Worm (Caenorhabditis elegans) whole organism, L3 larva: Measurements from ENCODE around the gene cyk-1.

ENCODE experiments used
- R02D3.7 ChIP-seq: fragments of 150-350 bp; optimal IDR thresholded peaks from 2 replicates; lab custom pipeline; 2014; ENCODE audit warnings: missing biosample characterization, missing genetic modification characterization
- ZK546.5 ChIP-seq: sonication (generic microtip); optimal IDR thresholded peaks from 2 replicates; lab custom pipeline; 2017; ENCODE audit warnings: missing biosample characterization, missing genetic modification characterization
- ama-1 ChIP-seq: fragments of 150-350 bp; optimal IDR thresholded peaks from 2 replicates; lab custom pipeline; 2018
- ceh-28 ChIP-seq: fragments of 150-350 bp; optimal IDR thresholded peaks from 2 replicates; lab custom pipeline; 2014; ENCODE audit warnings: missing biosample characterization, missing genetic modification reagents, missing genetic modification characterization
- ceh-82 ChIP-seq: fragments of 150-350 bp; optimal IDR thresholded peaks from 2 replicates; lab custom pipeline; 2014; ENCODE audit warnings: missing biosample characterization, missing genetic modification characterization
- ceh-9 ChIP-seq: sonication (generic microtip); optimal IDR thresholded peaks from 2 replicates; lab custom pipeline; 2018; ENCODE audit warnings: missing biosample characterization, missing genetic modification characterization
- egl-27 ChIP-seq: sonication (generic microtip); optimal IDR thresholded peaks from 4 replicates; lab custom pipeline; 2017; ENCODE audit warnings: missing biosample characterization, missing genetic modification reagents, missing genetic modification characterization
- egl-5 ChIP-seq: fragments of 150-350 bp; optimal IDR thresholded peaks from 2 replicates; lab custom pipeline; 2017; ENCODE audit warnings: missing biosample characterization, missing genetic modification reagents, missing genetic modification characterization, inconsistent platforms
- elt-1 ChIP-seq: fragments of 150-350 bp; optimal IDR thresholded peaks from 2 replicates; lab custom pipeline; 2014; ENCODE audit warnings: missing biosample characterization, missing genetic modification characterization
- elt-2 ChIP-seq: sonication (generic microtip); optimal IDR thresholded peaks from 2 replicates; lab custom pipeline; 2016; ENCODE audit warnings: missing genetic modification reagents, mild to moderate bottlenecking, missing genetic modification characterization, missing compliant biosample characterization
- elt-3 ChIP-seq, 3 experiments: fragments of 150-350 bp in 1 of 3; sonication (generic microtip) in 2 of 3; optimal IDR thresholded peaks; 2 replicates in 2 of 3; 4 replicates in 1 of 3; lab custom pipeline; 2014 to 2017; ENCODE audit warnings: missing biosample characterization in 3 of 3, missing genetic modification characterization in 3 of 3
- eor-1 ChIP-seq, 2 experiments: fragments of 150-350 bp; optimal IDR thresholded peaks; 2 replicates each; lab custom pipeline; 2014 to 2018; ENCODE audit warnings: missing biosample characterization in 2 of 2, missing genetic modification characterization in 2 of 2
- fkh-2 ChIP-seq: fragments of 150-350 bp; optimal IDR thresholded peaks from 2 replicates; lab custom pipeline; 2014; ENCODE audit warnings: missing biosample characterization, missing genetic modification reagents, missing genetic modification characterization
- fos-1 ChIP-seq: fragments of 150-350 bp; optimal IDR thresholded peaks from 2 replicates; lab custom pipeline; 2014; ENCODE audit warnings: missing biosample characterization, missing genetic modification characterization
- hmg-11 ChIP-seq: sonication (generic microtip); optimal IDR thresholded peaks from 2 replicates; lab custom pipeline; 2016; ENCODE audit warnings: missing genetic modification characterization, missing compliant biosample characterization
- jun-1 ChIP-seq: fragments of 150-350 bp; optimal IDR thresholded peaks from 2 replicates; lab custom pipeline; 2014; ENCODE audit warnings: missing biosample characterization, missing genetic modification reagents, missing genetic modification characterization
- lin-15B ChIP-seq: fragments of 150-350 bp; optimal IDR thresholded peaks from 2 replicates; lab custom pipeline; 2014; ENCODE audit warnings: missing biosample characterization, missing genetic modification characterization
- lin-39 ChIP-seq: fragments of 150-350 bp; optimal IDR thresholded peaks from 2 replicates; lab custom pipeline; 2018; ENCODE audit warnings: missing biosample characterization, missing genetic modification reagents, missing genetic modification characterization
- lsy-12 ChIP-seq: sonication (generic microtip); optimal IDR thresholded peaks from 2 replicates; lab custom pipeline; 2016; ENCODE audit warnings: mild to moderate bottlenecking, missing genetic modification characterization, missing compliant biosample characterization
- mml-1 ChIP-seq: fragments of 150-350 bp; sonication (generic microtip); optimal IDR thresholded peaks from 3 replicates; lab custom pipeline; 2014; ENCODE audit warnings: missing biosample characterization, missing genetic modification characterization
- nfya-1 ChIP-seq: sonication (generic microtip); optimal IDR thresholded peaks from 2 replicates; lab custom pipeline; 2017; ENCODE audit warnings: missing genetic modification characterization, mild to moderate bottlenecking, missing compliant biosample characterization, antibody characterized with exemption, moderate library complexity; ENCODE audit not compliant: insufficient read depth
- nhr-11 ChIP-seq: fragments of 150-350 bp; optimal IDR thresholded peaks from 2 replicates; lab custom pipeline; 2014; ENCODE audit warnings: missing biosample characterization, missing genetic modification characterization
- nhr-12 ChIP-seq: fragments of 150-350 bp; optimal IDR thresholded peaks from 2 replicates; lab custom pipeline; 2014; ENCODE audit warnings: missing biosample characterization, missing genetic modification characterization
- nhr-23 ChIP-seq: fragments of 150-350 bp; optimal IDR thresholded peaks from 2 replicates; lab custom pipeline; 2014; ENCODE audit warnings: missing biosample characterization, missing genetic modification reagents, missing genetic modification characterization
- nhr-237 ChIP-seq: fragments of 150-350 bp; optimal IDR thresholded peaks from 2 replicates; lab custom pipeline; 2014; ENCODE audit warnings: missing biosample characterization, missing genetic modification characterization
- nhr-25 ChIP-seq: sonication (generic microtip); optimal IDR thresholded peaks from 2 replicates; lab custom pipeline; 2017; ENCODE audit warnings: missing biosample characterization, missing genetic modification characterization
- nhr-28 ChIP-seq: fragments of 150-350 bp; optimal IDR thresholded peaks from 2 replicates; lab custom pipeline; 2014; ENCODE audit warnings: missing biosample characterization, missing genetic modification characterization
- nhr-43 ChIP-seq: sonication (generic microtip); optimal IDR thresholded peaks from 2 replicates; lab custom pipeline; 2016; ENCODE audit warnings: mild to moderate bottlenecking, missing genetic modification characterization, missing compliant biosample characterization; ENCODE audit not compliant: poor library complexity, severe bottlenecking
- nhr-67 ChIP-seq: fragments of 150-350 bp; optimal IDR thresholded peaks from 2 replicates; lab custom pipeline; 2014; ENCODE audit warnings: missing biosample characterization, missing genetic modification characterization
- nhr-76 ChIP-seq: fragments of 150-350 bp; sonication (generic microtip); optimal IDR thresholded peaks from 5 replicates; lab custom pipeline; 2014; ENCODE audit warnings: missing biosample characterization, missing genetic modification characterization
- nhr-77 ChIP-seq: fragments of 150-350 bp; optimal IDR thresholded peaks from 2 replicates; lab custom pipeline; 2014; ENCODE audit warnings: missing biosample characterization, missing genetic modification characterization
- pha-4 ChIP-seq: fragments of 150-350 bp; optimal IDR thresholded peaks from 2 replicates; lab custom pipeline; 2014; ENCODE audit warnings: missing biosample characterization, missing genetic modification reagents, missing genetic modification characterization
- pqm-1 ChIP-seq: fragments of 150-350 bp; optimal IDR thresholded peaks from 2 replicates; lab custom pipeline; 2017; ENCODE audit warnings: missing biosample characterization, missing genetic modification characterization, inconsistent platforms
- skn-1 ChIP-seq: fragments of 150-350 bp; optimal IDR thresholded peaks from 2 replicates; lab custom pipeline; 2014; ENCODE audit warnings: missing biosample characterization, missing genetic modification characterization
- snpc-4 ChIP-seq: fragments of 150-350 bp; optimal IDR thresholded peaks from 2 replicates; lab custom pipeline; 2014; ENCODE audit warnings: missing biosample characterization, missing genetic modification characterization
- unc-39 ChIP-seq: sonication (generic microtip); optimal IDR thresholded peaks from 4 replicates; lab custom pipeline; 2017; ENCODE audit warnings: missing biosample characterization, missing genetic modification characterization
- unc-62 ChIP-seq: fragments of 150-350 bp; sonication (generic microtip); optimal IDR thresholded peaks from 4 replicates; lab custom pipeline; 2014; ENCODE audit warnings: missing biosample characterization, missing genetic modification reagents, missing genetic modification characterization
- zag-1 ChIP-seq: fragments of 150-350 bp; optimal IDR thresholded peaks from 2 replicates; lab custom pipeline; 2014; ENCODE audit warnings: missing biosample characterization, missing genetic modification characterization
- ztf-11 ChIP-seq: fragments of 150-350 bp; optimal IDR thresholded peaks from 2 replicates; lab custom pipeline; 2014; ENCODE audit warnings: missing biosample characterization, missing genetic modification characterization
- ztf-4 ChIP-seq: fragments of 150-350 bp; optimal IDR thresholded peaks from 2 replicates; lab custom pipeline; 2014; ENCODE audit warnings: missing biosample characterization, missing genetic modification characterization

Gene cyk-1

DNA sequence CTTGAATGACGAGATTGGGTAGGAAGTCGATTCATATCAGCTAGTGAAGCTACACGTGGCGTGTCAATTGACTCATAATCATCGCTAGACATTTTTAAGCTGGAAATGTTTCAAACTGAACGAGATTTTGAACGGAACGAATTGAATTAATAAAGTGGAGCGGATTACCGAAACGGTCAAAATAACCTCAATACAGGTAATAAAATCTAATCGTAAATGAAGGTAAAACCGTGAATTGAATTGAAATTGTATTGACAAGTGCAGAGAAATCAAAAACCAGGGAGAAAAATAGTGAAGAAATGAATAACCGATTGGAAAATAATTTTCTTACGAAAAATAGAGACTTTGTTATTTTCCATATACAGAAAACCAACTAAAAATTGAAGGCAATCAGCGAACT, at the start of gene cyk-1:
TSS of gene cyk-1 (minus strand) at position 101 of the 400 bp plus-strand sequence.
- TF ChIP-seq nhr-76 (tag; lab: Kevin White, UChicago) (no peak), pha-4 (tag; lab: Kevin White, UChicago) (no peak), skn-1 (no peak), egl-5 (tag; lab: Kevin White, UChicago) (no peak), ztf-11 (tag; lab: Kevin White, UChicago) (no peak), ztf-4 (tag; lab: Kevin White, UChicago) (no peak)
- TF ChIP-seq, all 47 proteins: peak for 0

DNA sequence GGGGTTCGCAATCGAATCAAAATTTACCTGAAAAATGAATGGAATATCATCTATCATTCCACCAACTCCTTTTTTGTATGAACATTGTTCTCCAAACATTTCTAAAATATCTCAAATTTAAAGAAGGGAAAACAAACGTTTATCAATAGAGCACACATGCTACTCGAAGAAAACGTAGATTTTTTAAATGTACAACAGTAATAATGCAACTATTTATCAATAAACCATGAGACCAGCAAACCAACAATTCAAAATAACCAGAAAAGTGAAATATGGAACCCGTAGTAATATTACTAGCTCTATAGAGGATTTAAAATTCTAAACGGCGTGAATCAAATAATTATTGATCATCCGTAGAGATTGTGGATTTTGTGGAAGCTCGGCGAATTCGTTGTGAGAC, 49.7 kb upstream of the cyk-1 start, which contains the start of gene ZK418.6:
TSS of gene ZK418.6 (minus strand) at position 101 of the 400 bp plus-strand sequence.
- TF ChIP-seq nhr-77 (tag; lab: Kevin White, UChicago): no peak
- TF ChIP-seq egl-27: no peak
- no peak for TF ChIP-seq unc-39
- no peak for TF ChIP-seq ceh-9 (tag; lab: Kevin White, UChicago)
- no peak for TF ChIP-seq ceh-28 (tag; lab: Kevin White, UChicago)
- no peak for TF ChIP-seq nhr-76 (tag; lab: Kevin White, UChicago)
- no peak for TF ChIP-seq elt-1 (tag; lab: Kevin White, UChicago)
- no peak for TF ChIP-seq hmg-11 (tag; lab: Kevin White, UChicago)
- no peak for TF ChIP-seq skn-1
- no peak for TF ChIP-seq lsy-12 (tag; lab: Kevin White, UChicago)
- TF ChIP-seq nhr-23 (tag; lab: Kevin White, UChicago): no peak
- TF ChIP-seq zag-1 (tag; lab: Kevin White, UChicago): no peak
- no peak for TF ChIP-seq lin-39
- TF ChIP-seq ama-1 (lab: Kevin White, UChicago): no peak
- no peak for TF ChIP-seq unc-62
- no peak for TF ChIP-seq nhr-67 (tag; lab: Kevin White, UChicago)

DNA sequence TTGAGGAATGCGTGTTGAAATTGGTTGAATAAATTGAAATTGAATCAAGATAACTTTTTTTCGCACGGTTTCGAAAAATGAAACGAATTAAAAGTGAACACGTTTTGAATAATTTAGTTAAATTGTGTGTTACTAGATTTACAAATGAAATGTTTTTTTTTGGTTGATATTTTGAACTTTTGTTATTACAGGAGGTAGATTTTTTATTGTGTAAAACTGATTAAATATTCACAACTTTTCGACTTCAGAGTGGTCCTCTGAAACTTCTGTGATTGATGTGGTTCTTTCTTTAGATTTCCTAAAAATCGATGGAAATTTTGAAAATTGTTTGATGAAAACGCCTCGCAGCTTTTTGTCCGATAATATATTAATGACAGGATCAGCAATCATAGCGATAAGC, 47.4 kb upstream of the cyk-1 start, which contains the start of gene ZK418.13:
TSS of gene ZK418.13 (minus strand) at position 101 of the 400 bp plus-strand sequence.
- TF ChIP-seq elt-3 (tag; optimal IDR thresholded peaks at IDR 0.05; lab: Kevin White, UChicago): no peak
- TF ChIP-seq ceh-82 (tag; lab: Kevin White, UChicago): no peak
- TF ChIP-seq ZK546.5 (tag; lab: Kevin White, UChicago): no peak
- TF ChIP-seq nfya-1 (tag; lab: Kevin White, UChicago): no peak
- no peak for TF ChIP-seq nhr-43 (tag; lab: Kevin White, UChicago)
- TF ChIP-seq pha-4 (tag; lab: Kevin White, UChicago): no peak
- TF ChIP-seq zag-1 (tag; lab: Kevin White, UChicago): no peak
- no peak for TF ChIP-seq jun-1 (tag; lab: Kevin White, UChicago)
- no peak for TF ChIP-seq mml-1
- TF ChIP-seq elt-2 (tag; lab: Kevin White, UChicago): no peak
- no peak for TF ChIP-seq nhr-12 (tag; lab: Kevin White, UChicago)
- no peak for TF ChIP-seq nhr-11 (tag; lab: Kevin White, UChicago)

DNA sequence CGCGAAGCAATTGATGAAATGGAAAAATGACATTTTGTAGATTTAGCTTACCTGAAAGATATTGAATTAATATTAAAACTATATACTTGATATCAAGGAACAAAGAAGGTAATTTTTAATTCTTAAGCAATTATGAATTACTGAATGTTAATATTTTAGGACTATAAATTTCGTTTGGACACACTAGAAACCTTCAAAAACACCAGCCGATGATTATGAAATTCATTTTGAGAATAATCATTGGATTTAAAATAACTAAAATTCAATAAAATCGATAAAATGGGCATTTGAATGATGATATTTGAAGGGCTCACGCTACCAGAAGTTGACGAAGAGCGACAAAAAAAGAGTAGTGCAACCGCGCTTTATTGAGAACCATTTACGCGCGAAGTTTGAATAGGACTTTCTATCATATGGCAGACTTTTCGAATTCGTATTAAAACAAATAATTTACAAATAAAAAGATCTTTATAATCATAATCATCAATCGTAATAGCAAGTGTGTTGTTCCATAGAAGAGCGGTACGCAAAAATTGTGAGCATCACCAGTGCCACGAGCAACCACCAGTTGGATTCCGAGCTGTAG, 44.9 kb upstream of the cyk-1 start, which contains the start of gene ZK418.5:
TSS of gene ZK418.5 (minus strand) at position 51 of the 586 bp plus-strand sequence.
- TF ChIP-seq pqm-1 (no peak), R02D3.7 (peak; percentile 16), ztf-4 (tag; lab: Kevin White, UChicago) (no peak), lin-39 (peak; percentile 9), egl-27 (no peak), nfya-1 (tag; lab: Kevin White, UChicago) (peak; percentile 53), ceh-28 (tag; lab: Kevin White, UChicago) (no peak), nhr-11 (tag; lab: Kevin White, UChicago) (no peak), fkh-2 (tag; lab: Kevin White, UChicago) (no peak), nhr-67 (tag; lab: Kevin White, UChicago) (no peak), snpc-4 (tag; lab: Kevin White, UChicago) (no peak), fos-1 (tag; lab: Kevin White, UChicago) (no peak), pha-4 (tag; lab: Kevin White, UChicago) (peak; percentile 63), elt-2 (tag; lab: Kevin White, UChicago) (peak; percentile 20), egl-5 (tag; lab: Kevin White, UChicago) (no peak), nhr-25 (tag; lab: Kevin White, UChicago) (peak; percentile 14), elt-1 (tag; lab: Kevin White, UChicago) (no peak), lin-15B (tag; lab: Kevin White, UChicago) (peak; percentile 62), nhr-28 (tag; lab: Kevin White, UChicago) (no peak), ama-1 (lab: Kevin White, UChicago) (no peak), zag-1 (tag; lab: Kevin White, UChicago) (no peak), nhr-237 (tag; lab: Kevin White, UChicago) (no peak), nhr-43 (tag; lab: Kevin White, UChicago) (no peak), hmg-11 (tag; lab: Kevin White, UChicago) (no peak), nhr-23 (tag; lab: Kevin White, UChicago) (peak; percentile 34), eor-1 (tag; optimal IDR thresholded peaks at IDR 0.05; lab: Kevin White, UChicago) (no peak)
- TF ChIP-seq, all 47 proteins: peak for 8
